Fruit fly (Drosophila melanogaster) whole organism, wandering third instar larva: ENCODE measurements around the gene CG4815.

Source experiments
- CG32264 ChIP-seq: fragments of 200-800 bp; sonication (Bioruptor generic); optimal IDR thresholded peaks from 2 replicates; lab custom pipeline; 2016; ENCODE audit warnings: missing biosample characterization, missing genetic modification characterization
- CG9705 ChIP-seq: fragments of 200-800 bp; sonication (Bioruptor generic); optimal IDR thresholded peaks from 2 replicates; lab custom pipeline; 2018; ENCODE audit warnings: missing biosample characterization, mild to moderate bottlenecking, missing genetic modification characterization
- CrebA ChIP-seq: fragments of 200-800 bp; sonication (Bioruptor generic); optimal IDR thresholded peaks from 2 replicates; lab custom pipeline; 2016; ENCODE audit warnings: missing biosample characterization, mild to moderate bottlenecking, missing genetic modification characterization, borderline replicate concordance
- Dfd ChIP-seq: fragments of >200 bp; optimal IDR thresholded peaks from 2 replicates; lab custom pipeline; 2017; ENCODE audit warnings: missing biosample characterization, missing genetic modification characterization
- HLH106 ChIP-seq: fragments of 200-800 bp; optimal IDR thresholded peaks from 3 replicates; lab custom pipeline; 2019; ENCODE audit warnings: missing biosample characterization, mild to moderate bottlenecking, missing genetic modification characterization, moderate library complexity
- Jra ChIP-seq: sonication (Bioruptor generic); optimal IDR thresholded peaks from 2 replicates; lab custom pipeline; 2016; ENCODE audit warnings: missing biosample characterization, missing genetic modification characterization
- Mio ChIP-seq: sonication (Bioruptor generic); optimal IDR thresholded peaks from 2 replicates; lab custom pipeline; 2016; ENCODE audit warnings: missing biosample characterization, missing genetic modification characterization
- Myc ChIP-seq: fragments of >200 bp; optimal IDR thresholded peaks from 2 replicates; lab custom pipeline; 2017
- N ChIP-seq: fragments of >200 bp; optimal IDR thresholded peaks from 2 replicates; lab custom pipeline; 2018; ENCODE audit warnings: missing biosample characterization, missing external identifiers, missing genetic modification characterization
- Rel ChIP-seq, 2 experiments: fragments of 200-800 bp; sonication (Bioruptor generic) in 1 of 2; optimal IDR thresholded peaks; 2 replicates in 1 of 2; 3 replicates in 1 of 2; lab custom pipeline; 2016 to 2019; ENCODE audit warnings: mild to moderate bottlenecking in 2 of 2, missing biosample characterization in 2 of 2, missing genetic modification characterization in 2 of 2, moderate library complexity in 1 of 2
- Sp1 ChIP-seq: fragments of 200-800 bp; sonication (Bioruptor generic); optimal IDR thresholded peaks from 3 replicates; lab custom pipeline; 2019; ENCODE audit warnings: missing biosample characterization, mild to moderate bottlenecking, missing genetic modification characterization, moderate library complexity
- Vsx2 ChIP-seq: fragments of 200-300, 225-300 bp; sonication (Bioruptor generic); optimal IDR thresholded peaks from 2 replicates; lab custom pipeline; 2018; ENCODE audit warnings: missing biosample characterization, missing genetic modification characterization; ENCODE audit not compliant: partially characterized antibody
- br ChIP-seq: fragments of 200-800 bp; sonication (Bioruptor generic); optimal IDR thresholded peaks from 2 replicates; lab custom pipeline; 2016; ENCODE audit warnings: missing biosample characterization, missing genetic modification characterization
- dl ChIP-seq, 2 experiments: fragments of 175-275, 200-275 bp in 1 of 2; fragments of 200-275 bp in 1 of 2; sonication (Bioruptor generic); optimal IDR thresholded peaks; lab custom pipeline; 2018; ENCODE audit warnings: mild to moderate bottlenecking in 2 of 2, missing biosample characterization in 2 of 2, missing genetic modification characterization in 2 of 2, moderate library complexity in 2 of 2; ENCODE audit not compliant: partially characterized antibody in 2 of 2, insufficient read depth in 1 of 2
- dmrt93B ChIP-seq: fragments of 200-800 bp; sonication (Bioruptor generic); optimal IDR thresholded peaks from 2 replicates; lab custom pipeline; 2018; ENCODE audit warnings: missing biosample characterization, mild to moderate bottlenecking, missing genetic modification characterization
- ey ChIP-seq: fragments of 200-800 bp; sonication (Bioruptor generic); optimal IDR thresholded peaks from 2 replicates; lab custom pipeline; 2016; ENCODE audit warnings: missing biosample characterization, missing genetic modification characterization
- fru ChIP-seq: fragments of 200-800 bp; sonication (Bioruptor generic); optimal IDR thresholded peaks from 3 replicates; lab custom pipeline; 2016; ENCODE audit warnings: missing biosample characterization, mild to moderate bottlenecking, missing genetic modification characterization
- h ChIP-seq: fragments of 200-800 bp; sonication (Bioruptor generic); optimal IDR thresholded peaks from 3 replicates; lab custom pipeline; 2016; ENCODE audit warnings: missing biosample characterization, mild to moderate bottlenecking, missing genetic modification characterization
- jim ChIP-seq: fragments of 175-275, 200-325 bp; sonication (Bioruptor generic); optimal IDR thresholded peaks from 2 replicates; lab custom pipeline; 2016; ENCODE audit warnings: missing biosample characterization, mild to moderate bottlenecking, missing genetic modification characterization
- lola ChIP-seq: fragments of >200 bp; optimal IDR thresholded peaks from 2 replicates; lab custom pipeline; 2017; ENCODE audit warnings: missing biosample characterization, missing genetic modification characterization
- pan ChIP-seq: fragments of >200 bp; optimal IDR thresholded peaks from 2 replicates; lab custom pipeline; 2017
- rgr ChIP-seq: fragments of 200-800 bp; sonication (Bioruptor generic); optimal IDR thresholded peaks from 3 replicates; lab custom pipeline; 2016; ENCODE audit warnings: missing biosample characterization, mild to moderate bottlenecking, missing genetic modification characterization
- tai ChIP-seq: sonication (Bioruptor generic); optimal IDR thresholded peaks from 2 replicates; lab custom pipeline; 2016; ENCODE audit warnings: missing biosample characterization, missing genetic modification characterization
- usp ChIP-seq: fragments of >200 bp; optimal IDR thresholded peaks from 2 replicates; lab custom pipeline; 2017; ENCODE audit warnings: missing biosample characterization, missing genetic modification characterization
- woc ChIP-seq: sonication (Bioruptor generic); optimal IDR thresholded peaks from 2 replicates; lab custom pipeline; 2016; ENCODE audit warnings: missing biosample characterization, mild to moderate bottlenecking, missing genetic modification characterization

CG4815 gene

DNA sequence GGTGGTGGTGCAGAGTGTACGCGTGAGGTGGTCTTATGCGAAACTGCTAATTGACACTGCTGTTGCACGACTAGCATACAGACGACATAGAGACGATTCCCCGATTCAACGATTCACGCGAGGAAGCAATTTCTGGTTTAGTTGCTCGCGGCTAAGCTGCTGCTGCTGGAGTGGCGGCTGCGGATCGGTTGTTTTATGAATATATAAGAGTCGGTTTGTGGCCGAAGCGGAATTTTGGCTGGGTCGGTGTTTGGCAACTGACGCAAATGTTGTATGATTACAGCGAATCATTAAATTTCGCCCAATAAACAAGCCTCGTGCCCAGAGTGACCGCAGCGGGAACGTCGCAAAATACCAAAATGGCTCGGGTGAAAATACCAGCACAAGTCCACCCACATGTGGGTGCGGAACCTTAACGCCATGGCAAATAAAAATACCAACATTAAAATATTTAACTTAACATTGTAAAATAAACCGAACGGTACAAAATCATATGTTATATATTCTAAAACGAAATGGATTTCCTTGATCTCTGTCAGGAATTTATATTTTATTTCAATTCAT lies 42.8 kb downstream of the CG4815 start, which contains the start of gene mfrn:
Gene mfrn (minus strand): TSS at position 340 of the 564 bp plus-strand sequence.
- TF ChIP-seq Rel (GFP tag; optimal IDR thresholded peaks at IDR 0.05; lab: Kevin White, UChicago), result no peak
- TF ChIP-seq Rel (tag; optimal IDR thresholded peaks at IDR 0.05; lab: Kevin White, UChicago), result peak; percentile 7
- TF ChIP-seq Myc, result peak; percentile 22
- TF ChIP-seq jim, result no peak
- no peak for TF ChIP-seq br (GFP tag; lab: Kevin White, UChicago)
- no peak for TF ChIP-seq fru (GFP tag; lab: Kevin White, UChicago)
- TF ChIP-seq CG32264 (GFP tag; lab: Kevin White, UChicago), result no peak
- no peak for TF ChIP-seq Mio (GFP tag; lab: Kevin White, UChicago)
- no peak for TF ChIP-seq Dfd (GFP tag; lab: Kevin White, UChicago)
- no peak for TF ChIP-seq N
- TF ChIP-seq ey, result no peak

DNA sequence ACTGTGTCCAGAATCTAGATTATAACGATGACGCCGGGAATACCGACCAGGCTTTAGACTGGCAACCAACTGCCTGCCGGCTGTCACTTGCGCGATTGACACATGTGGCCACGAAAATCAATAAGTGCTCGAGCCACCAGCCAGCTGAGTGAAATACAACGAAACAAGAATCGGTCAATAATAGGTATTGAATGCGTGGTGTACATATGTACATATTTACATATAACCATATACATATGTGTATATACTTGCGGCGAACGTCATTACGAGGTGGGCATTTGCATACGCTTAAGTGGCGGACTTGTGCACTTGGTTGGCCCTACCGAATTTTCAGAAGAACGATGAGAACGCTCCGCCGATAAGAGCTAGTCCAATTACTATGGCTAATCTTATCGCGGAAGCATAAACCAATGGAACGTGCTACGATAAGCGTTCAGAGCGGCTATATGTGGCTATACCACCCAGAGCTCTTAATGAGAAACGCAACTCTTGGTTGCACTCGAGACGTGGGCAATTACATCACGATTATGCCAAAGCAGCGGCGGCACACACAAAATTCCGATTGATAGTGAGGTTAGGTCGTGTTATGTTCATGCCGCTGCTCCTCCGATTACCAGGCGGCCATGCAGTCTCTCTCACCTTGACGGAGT lies 43.9 kb downstream of the CG4815 start:
- TF ChIP-seq h (GFP tag; lab: Kevin White, UChicago) (peak; percentile 48), dl (GFP tag; optimal IDR thresholded peaks at IDR 0.05; lab: Kevin White, UChicago; ENCODE audit: insufficient read depth in 1 of 2, partially characterized antibody in 2 of 2) (no peak), Rel (GFP tag; optimal IDR thresholded peaks at IDR 0.05; lab: Kevin White, UChicago) (no peak), Rel (tag; optimal IDR thresholded peaks at IDR 0.05; lab: Kevin White, UChicago) (no peak), N (no peak), lola (no peak), CG32264 (GFP tag; lab: Kevin White, UChicago) (no peak), rgr (GFP tag; lab: Kevin White, UChicago) (peak; percentile 47), HLH106 (tag; lab: Kevin White, UChicago) (no peak), CG9705 (GFP tag; lab: Kevin White, UChicago) (no peak), woc (GFP tag; lab: Kevin White, UChicago) (no peak), pan (lab: Kevin White, UChicago) (no peak), Sp1 (GFP tag; lab: Kevin White, UChicago) (no peak), Vsx2 (no peak)

DNA sequence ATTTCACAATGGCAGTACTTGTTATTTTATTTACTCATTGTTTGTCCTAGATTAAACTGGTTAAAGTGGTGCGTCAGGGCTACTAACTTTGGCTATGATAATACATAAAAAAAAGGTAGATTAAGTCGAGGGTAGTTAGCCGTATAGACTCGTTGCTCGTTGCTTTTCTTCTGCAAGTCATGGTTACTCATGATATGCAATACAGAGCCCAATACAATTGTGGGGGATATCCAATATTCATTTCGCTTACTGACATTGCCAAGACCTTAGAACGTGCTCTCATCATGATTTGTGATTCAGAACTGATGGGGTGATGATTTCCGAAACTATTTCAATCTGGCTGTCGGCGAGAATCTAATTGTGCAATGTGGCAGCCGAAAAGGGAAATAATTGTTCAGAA lies 45.2 kb downstream of the CG4815 start:
- TF ChIP-seq Rel (GFP tag; optimal IDR thresholded peaks at IDR 0.05; lab: Kevin White, UChicago) (no peak), Rel (tag; optimal IDR thresholded peaks at IDR 0.05; lab: Kevin White, UChicago) (peak; percentile 88), Jra (GFP tag; lab: Kevin White, UChicago) (no peak), tai (GFP tag; lab: Kevin White, UChicago) (no peak), dmrt93B (GFP tag; lab: Kevin White, UChicago) (no peak), HLH106 (tag; lab: Kevin White, UChicago) (no peak), usp (no peak), CrebA (GFP tag; lab: Kevin White, UChicago) (no peak)
